Worm (Caenorhabditis elegans) whole organism, mixed stage, embryonic: Measurements from ENCODE around the gene nlp-51.

ENCODE experiments used
- M03D4.4 ChIP-seq: sonication (generic microtip); optimal IDR thresholded peaks from 2 replicates; lab custom pipeline; 2017; ENCODE audit warnings: mild to moderate bottlenecking, missing genetic modification characterization, missing compliant biosample characterization
- bed-3 ChIP-seq: fragments of 200-800 bp; sonication (Bioruptor generic); optimal IDR thresholded peaks from 3 replicates; lab custom pipeline; 2018; ENCODE audit warnings: mild to moderate bottlenecking, missing genetic modification characterization, moderate library complexity, missing compliant biosample characterization
- blmp-1 ChIP-seq: fragments of 150-350 bp; optimal IDR thresholded peaks from 2 replicates; lab custom pipeline; 2014; ENCODE audit warnings: missing biosample characterization, missing genetic modification characterization
- ceh-39 ChIP-seq: fragments of 150-350 bp; optimal IDR thresholded peaks from 2 replicates; lab custom pipeline; 2014; ENCODE audit warnings: missing biosample characterization, missing genetic modification characterization
- cnd-1 ChIP-seq: fragments of 200-800 bp; sonication (Bioruptor generic); optimal IDR thresholded peaks from 2 replicates; lab custom pipeline; 2018; ENCODE audit warnings: mild to moderate bottlenecking, missing genetic modification characterization, missing compliant biosample characterization
- drap-1 ChIP-seq: fragments of 200-800 bp; sonication (Bioruptor generic); optimal IDR thresholded peaks from 3 replicates; lab custom pipeline; 2018; ENCODE audit warnings: mild to moderate bottlenecking, missing genetic modification characterization, missing compliant biosample characterization
- elt-1 ChIP-seq: sonication (generic microtip); optimal IDR thresholded peaks from 2 replicates; lab custom pipeline; 2017; ENCODE audit warnings: missing genetic modification characterization, mild to moderate bottlenecking, missing compliant biosample characterization, antibody characterized with exemption, moderate library complexity, borderline replicate concordance; ENCODE audit not compliant: insufficient read depth
- elt-3 ChIP-seq: fragments of 150-350 bp; optimal IDR thresholded peaks from 2 replicates; lab custom pipeline; 2014; ENCODE audit warnings: missing biosample characterization, missing genetic modification characterization
- ham-2 ChIP-seq: fragments of 200-800 bp; sonication (Bioruptor generic); optimal IDR thresholded peaks from 2 replicates; lab custom pipeline; 2018; ENCODE audit warnings: mild to moderate bottlenecking, missing genetic modification characterization, missing compliant biosample characterization
- hlh-1 ChIP-seq: fragments of 150-350 bp; optimal IDR thresholded peaks from 2 replicates; lab custom pipeline; 2014; ENCODE audit warnings: missing biosample characterization, missing genetic modification reagents, missing genetic modification characterization
- lin-13 ChIP-seq: fragments of 150-350 bp; optimal IDR thresholded peaks from 2 replicates; lab custom pipeline; 2014; ENCODE audit warnings: missing biosample characterization, missing genetic modification characterization
- lin-32 ChIP-seq: fragments of 200-800 bp; sonication (Bioruptor generic); optimal IDR thresholded peaks from 2 replicates; lab custom pipeline; 2018; ENCODE audit warnings: mild to moderate bottlenecking, missing genetic modification characterization, missing compliant biosample characterization
- lsy-2 ChIP-seq: fragments of 150-350 bp; optimal IDR thresholded peaks from 2 replicates; lab custom pipeline; 2014; ENCODE audit warnings: missing biosample characterization, missing genetic modification characterization
- mab-5 ChIP-seq: fragments of 150-350 bp; optimal IDR thresholded peaks from 2 replicates; lab custom pipeline; 2014; ENCODE audit warnings: missing biosample characterization, missing genetic modification characterization
- mls-2 ChIP-seq: sonication (generic microtip); optimal IDR thresholded peaks from 2 replicates; lab custom pipeline; 2016; ENCODE audit warnings: mild to moderate bottlenecking, missing genetic modification characterization, moderate library complexity, missing compliant biosample characterization
- nhr-12 ChIP-seq: fragments of 150-350 bp; optimal IDR thresholded peaks from 2 replicates; lab custom pipeline; 2014; ENCODE audit warnings: missing biosample characterization, missing genetic modification characterization
- nhr-2 ChIP-seq: fragments of 150-350 bp; optimal IDR thresholded peaks from 2 replicates; lab custom pipeline; 2014; ENCODE audit warnings: missing biosample characterization, missing genetic modification characterization
- nhr-28 ChIP-seq: fragments of 150-350 bp; optimal IDR thresholded peaks from 2 replicates; lab custom pipeline; 2014; ENCODE audit warnings: missing biosample characterization, missing genetic modification characterization
- nhr-76 ChIP-seq: sonication (generic microtip); optimal IDR thresholded peaks from 2 replicates; lab custom pipeline; 2017; ENCODE audit warnings: missing biosample characterization, missing genetic modification characterization
- pha-4 ChIP-seq: fragments of 150-350 bp; optimal IDR thresholded peaks from 2 replicates; lab custom pipeline; 2018; ENCODE audit warnings: missing biosample characterization, missing genetic modification reagents, missing genetic modification characterization
- sem-2 ChIP-seq: fragments of 200-800 bp; sonication (Bioruptor generic); optimal IDR thresholded peaks from 2 replicates; lab custom pipeline; 2018; ENCODE audit warnings: mild to moderate bottlenecking, missing genetic modification characterization, missing compliant biosample characterization
- unc-120 ChIP-seq: sonication (generic microtip); optimal IDR thresholded peaks from 2 replicates; lab custom pipeline; 2017; ENCODE audit warnings: missing genetic modification characterization, missing compliant biosample characterization; ENCODE audit not compliant: poor library complexity, severe bottlenecking
- unc-62 ChIP-seq: fragments of 150-350 bp; optimal IDR thresholded peaks from 2 replicates; lab custom pipeline; 2014; ENCODE audit warnings: missing biosample characterization, missing genetic modification reagents, missing genetic modification characterization
- zip-8 ChIP-seq: fragments of 150-350 bp; optimal IDR thresholded peaks from 2 replicates; lab custom pipeline; 2014; ENCODE audit warnings: missing biosample characterization, missing genetic modification characterization
- ztf-11 ChIP-seq: fragments of 150-350 bp; optimal IDR thresholded peaks from 2 replicates; lab custom pipeline; 2014; ENCODE audit warnings: missing biosample characterization, missing genetic modification characterization

nlp-51 gene

ce11 chrII:11283013-11283412, 36.5 kb downstream of the nlp-51 start:
- TF ChIP-seq zip-8 (no peak), unc-62 (GFP tag; lab: Kevin White, UChicago) (peak; percentile 40), hlh-1 (tag; lab: Kevin White, UChicago) (peak; percentile 83), unc-120 (tag; lab: Kevin White, UChicago) (peak; percentile 4)

- TF ChIP-seq lsy-2 (tag; lab: Kevin White, UChicago) (peak; percentile 65), ceh-39 (tag; lab: Kevin White, UChicago) (no peak)
- TF ChIP-seq, all 35 proteins: peak for 1
These were observed 37.8 kb downstream of the nlp-51 start, which contains the start of gene unc-130 for ce11 chrII:11281666-11282065. Gene unc-130, plus strand, starts transcription at chrII:11281966.

- peak; percentile 15 for TF ChIP-seq hlh-1 (tag; lab: Kevin White, UChicago)
- TF ChIP-seq ztf-11: no peak
These were observed 38.3 kb downstream of the nlp-51 start for ce11 chrII:11281177-11281576.

ce11 chrII:11279971-11280370, 39.5 kb downstream of the nlp-51 start:
- TF ChIP-seq lsy-2 (tag; lab: Kevin White, UChicago): peak; percentile 40
- no peak for TF ChIP-seq M03D4.4 (tag; lab: Kevin White, UChicago)
- TF ChIP-seq ham-2 (GFP tag; lab: Kevin White, UChicago): no peak
- no peak for TF ChIP-seq mls-2 (tag; lab: Kevin White, UChicago)
- TF ChIP-seq elt-3 (tag; lab: Kevin White, UChicago): no peak
- no peak for TF ChIP-seq ztf-11

- TF ChIP-seq elt-1 (tag; lab: Kevin White, UChicago): peak; percentile 67
- no peak for TF ChIP-seq mab-5
- TF ChIP-seq ham-2 (GFP tag; lab: Kevin White, UChicago): peak; percentile 0
These were observed 42.6 kb downstream of the nlp-51 start for ce11 chrII:11276879-11277278.

ce11 chrII:11275484-11275883, 44.0 kb downstream of the nlp-51 start:
- TF ChIP-seq hlh-1 (tag; lab: Kevin White, UChicago) (peak; percentile 81), nhr-76 (tag; lab: Kevin White, UChicago) (no peak)

- peak; percentile 63 for TF ChIP-seq unc-62 (GFP tag; lab: Kevin White, UChicago)
- TF ChIP-seq mls-2 (tag; lab: Kevin White, UChicago): no peak
- TF ChIP-seq ztf-11: no peak
- no peak for TF ChIP-seq nhr-12 (tag; lab: Kevin White, UChicago)
- TF ChIP-seq hlh-1 (tag; lab: Kevin White, UChicago): peak; percentile 79
- TF ChIP-seq lin-13 (tag; lab: Kevin White, UChicago): no peak
- TF ChIP-seq elt-3 (tag; lab: Kevin White, UChicago): no peak
- no peak for TF ChIP-seq drap-1 (GFP tag; lab: Kevin White, UChicago)
- no peak for TF ChIP-seq blmp-1 (tag; lab: Kevin White, UChicago)
- TF ChIP-seq mab-5: no peak
- peak; percentile 24 for TF ChIP-seq unc-120 (tag; lab: Kevin White, UChicago)
- TF ChIP-seq nhr-2 (tag; lab: Kevin White, UChicago): no peak
- TF ChIP-seq ceh-39 (tag; lab: Kevin White, UChicago): no peak
- no peak for TF ChIP-seq lin-32 (GFP tag; lab: Kevin White, UChicago)
- TF ChIP-seq bed-3 (GFP tag; lab: Kevin White, UChicago): no peak
These were observed 44.6 kb downstream of the nlp-51 start for ce11 chrII:11274876-11275275.

ce11 chrII:11270829-11271228, 48.7 kb downstream of the nlp-51 start:
- TF ChIP-seq nhr-12 (tag; lab: Kevin White, UChicago): no peak
- no peak for TF ChIP-seq pha-4 (tag; lab: Kevin White, UChicago)
- TF ChIP-seq nhr-28: no peak
- no peak for TF ChIP-seq mls-2 (tag; lab: Kevin White, UChicago)
- TF ChIP-seq blmp-1 (tag; lab: Kevin White, UChicago): no peak
- no peak for TF ChIP-seq M03D4.4 (tag; lab: Kevin White, UChicago)
- TF ChIP-seq elt-1 (tag; lab: Kevin White, UChicago): no peak
- no peak for TF ChIP-seq lin-32 (GFP tag; lab: Kevin White, UChicago)
- no peak for TF ChIP-seq unc-120 (tag; lab: Kevin White, UChicago)
- no peak for TF ChIP-seq cnd-1 (tag; lab: Kevin White, UChicago)
- no peak for TF ChIP-seq sem-2 (GFP tag; lab: Kevin White, UChicago)
- TF ChIP-seq lsy-2 (tag; lab: Kevin White, UChicago): no peak
- no peak for TF ChIP-seq elt-3 (tag; lab: Kevin White, UChicago)
- no peak for TF ChIP-seq ztf-11
- TF ChIP-seq hlh-1 (tag; lab: Kevin White, UChicago): no peak
- TF ChIP-seq, all 35 proteins: peak for 0
